Worm (Caenorhabditis elegans) whole organism, L3 larva: Measurements from ENCODE around the gene srbc-45.

ENCODE experiments used
- R02D3.7 ChIP-seq: fragments of 150-350 bp; optimal IDR thresholded peaks from 2 replicates; lab custom pipeline; 2014; ENCODE audit warnings: missing biosample characterization, missing genetic modification characterization
- ZK546.5 ChIP-seq: sonication (generic microtip); optimal IDR thresholded peaks from 2 replicates; lab custom pipeline; 2017; ENCODE audit warnings: missing biosample characterization, missing genetic modification characterization
- aly-2 ChIP-seq: fragments of 150-350 bp; optimal IDR thresholded peaks from 2 replicates; lab custom pipeline; 2014; ENCODE audit warnings: missing biosample characterization, missing genetic modification characterization
- ama-1 ChIP-seq: fragments of 150-350 bp; optimal IDR thresholded peaks from 2 replicates; lab custom pipeline; 2018
- ceh-16 ChIP-seq: sonication (generic microtip); optimal IDR thresholded peaks from 2 replicates; lab custom pipeline; 2017; ENCODE audit warnings: missing biosample characterization, missing genetic modification characterization
- ceh-82 ChIP-seq: fragments of 150-350 bp; optimal IDR thresholded peaks from 2 replicates; lab custom pipeline; 2014; ENCODE audit warnings: missing biosample characterization, missing genetic modification characterization
- daf-12 ChIP-seq: fragments of 150-350 bp; optimal IDR thresholded peaks from 2 replicates; lab custom pipeline; 2014; ENCODE audit warnings: missing biosample characterization, missing genetic modification reagents, missing genetic modification characterization
- egl-27 ChIP-seq: sonication (generic microtip); optimal IDR thresholded peaks from 4 replicates; lab custom pipeline; 2017; ENCODE audit warnings: missing biosample characterization, missing genetic modification reagents, missing genetic modification characterization
- egl-5 ChIP-seq: fragments of 150-350 bp; optimal IDR thresholded peaks from 2 replicates; lab custom pipeline; 2017; ENCODE audit warnings: missing biosample characterization, missing genetic modification reagents, missing genetic modification characterization, inconsistent platforms
- elt-1 ChIP-seq: fragments of 150-350 bp; optimal IDR thresholded peaks from 2 replicates; lab custom pipeline; 2014; ENCODE audit warnings: missing biosample characterization, missing genetic modification characterization
- elt-2 ChIP-seq: sonication (generic microtip); optimal IDR thresholded peaks from 2 replicates; lab custom pipeline; 2016; ENCODE audit warnings: missing genetic modification reagents, mild to moderate bottlenecking, missing genetic modification characterization, missing compliant biosample characterization
- fkh-10 ChIP-seq: sonication (generic microtip); optimal IDR thresholded peaks from 2 replicates; lab custom pipeline; 2017; ENCODE audit warnings: missing biosample characterization, missing genetic modification reagents, missing genetic modification characterization
- fos-1 ChIP-seq: fragments of 150-350 bp; optimal IDR thresholded peaks from 2 replicates; lab custom pipeline; 2014; ENCODE audit warnings: missing biosample characterization, missing genetic modification characterization
- hmg-11 ChIP-seq: sonication (generic microtip); optimal IDR thresholded peaks from 2 replicates; lab custom pipeline; 2016; ENCODE audit warnings: missing genetic modification characterization, missing compliant biosample characterization
- jun-1 ChIP-seq: fragments of 150-350 bp; optimal IDR thresholded peaks from 2 replicates; lab custom pipeline; 2014; ENCODE audit warnings: missing biosample characterization, missing genetic modification reagents, missing genetic modification characterization
- lin-15B ChIP-seq: fragments of 150-350 bp; optimal IDR thresholded peaks from 2 replicates; lab custom pipeline; 2014; ENCODE audit warnings: missing biosample characterization, missing genetic modification characterization
- lin-39 ChIP-seq: fragments of 150-350 bp; optimal IDR thresholded peaks from 2 replicates; lab custom pipeline; 2018; ENCODE audit warnings: missing biosample characterization, missing genetic modification reagents, missing genetic modification characterization
- mdl-1 ChIP-seq: fragments of 150-350 bp; optimal IDR thresholded peaks from 2 replicates; lab custom pipeline; 2014; ENCODE audit warnings: missing biosample characterization, missing genetic modification characterization
- mml-1 ChIP-seq: fragments of 150-350 bp; sonication (generic microtip); optimal IDR thresholded peaks from 3 replicates; lab custom pipeline; 2014; ENCODE audit warnings: missing biosample characterization, missing genetic modification characterization
- nfya-1 ChIP-seq: sonication (generic microtip); optimal IDR thresholded peaks from 2 replicates; lab custom pipeline; 2017; ENCODE audit warnings: missing genetic modification characterization, mild to moderate bottlenecking, missing compliant biosample characterization, antibody characterized with exemption, moderate library complexity; ENCODE audit not compliant: insufficient read depth
- nhr-11 ChIP-seq: fragments of 150-350 bp; optimal IDR thresholded peaks from 2 replicates; lab custom pipeline; 2014; ENCODE audit warnings: missing biosample characterization, missing genetic modification characterization
- nhr-12 ChIP-seq: fragments of 150-350 bp; optimal IDR thresholded peaks from 2 replicates; lab custom pipeline; 2014; ENCODE audit warnings: missing biosample characterization, missing genetic modification characterization
- nhr-23 ChIP-seq: fragments of 150-350 bp; optimal IDR thresholded peaks from 2 replicates; lab custom pipeline; 2014; ENCODE audit warnings: missing biosample characterization, missing genetic modification reagents, missing genetic modification characterization
- nhr-25 ChIP-seq: sonication (generic microtip); optimal IDR thresholded peaks from 2 replicates; lab custom pipeline; 2017; ENCODE audit warnings: missing biosample characterization, missing genetic modification characterization
- nhr-28 ChIP-seq: fragments of 150-350 bp; optimal IDR thresholded peaks from 2 replicates; lab custom pipeline; 2014; ENCODE audit warnings: missing biosample characterization, missing genetic modification characterization
- nhr-43 ChIP-seq: sonication (generic microtip); optimal IDR thresholded peaks from 2 replicates; lab custom pipeline; 2016; ENCODE audit warnings: mild to moderate bottlenecking, missing genetic modification characterization, missing compliant biosample characterization; ENCODE audit not compliant: poor library complexity, severe bottlenecking
- nhr-67 ChIP-seq: fragments of 150-350 bp; optimal IDR thresholded peaks from 2 replicates; lab custom pipeline; 2014; ENCODE audit warnings: missing biosample characterization, missing genetic modification characterization
- pha-4 ChIP-seq: fragments of 150-350 bp; optimal IDR thresholded peaks from 2 replicates; lab custom pipeline; 2014; ENCODE audit warnings: missing biosample characterization, missing genetic modification reagents, missing genetic modification characterization
- pqm-1 ChIP-seq: fragments of 150-350 bp; optimal IDR thresholded peaks from 2 replicates; lab custom pipeline; 2017; ENCODE audit warnings: missing biosample characterization, missing genetic modification characterization, inconsistent platforms
- sea-2 ChIP-seq: fragments of 150-350 bp; sonication (generic microtip); optimal IDR thresholded peaks from 4 replicates; lab custom pipeline; 2014; ENCODE audit warnings: missing biosample characterization, missing genetic modification reagents, missing genetic modification characterization
- skn-1 ChIP-seq: fragments of 150-350 bp; optimal IDR thresholded peaks from 2 replicates; lab custom pipeline; 2014; ENCODE audit warnings: missing biosample characterization, missing genetic modification characterization
- snpc-4 ChIP-seq: fragments of 150-350 bp; optimal IDR thresholded peaks from 2 replicates; lab custom pipeline; 2014; ENCODE audit warnings: missing biosample characterization, missing genetic modification characterization
- ztf-11 ChIP-seq: fragments of 150-350 bp; optimal IDR thresholded peaks from 2 replicates; lab custom pipeline; 2014; ENCODE audit warnings: missing biosample characterization, missing genetic modification characterization
- ztf-4 ChIP-seq: fragments of 150-350 bp; optimal IDR thresholded peaks from 2 replicates; lab custom pipeline; 2014; ENCODE audit warnings: missing biosample characterization, missing genetic modification characterization

Gene srbc-45

DNA sequence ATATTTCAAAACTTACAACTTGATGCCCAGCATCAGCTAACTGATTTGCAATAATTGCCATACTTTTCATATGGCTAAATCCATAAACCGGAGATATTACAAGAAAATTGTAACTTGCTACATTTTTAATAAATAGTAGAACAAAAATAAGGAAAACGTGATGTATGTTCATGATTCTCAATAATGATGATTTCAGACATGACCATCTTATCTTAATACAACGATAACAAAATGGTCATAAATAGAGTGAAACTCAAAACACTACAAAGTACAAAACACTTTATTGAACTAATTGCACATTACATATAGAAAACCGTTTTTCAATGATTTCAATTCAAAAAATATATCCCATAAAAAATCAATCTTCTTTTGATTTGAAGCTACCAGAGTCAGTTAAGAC, 10.6 kb upstream of the srbc-45 start, which contains the start of gene ugt-5:
Gene ugt-5, minus strand, starts transcription at position 214 of the 400 bp plus-strand sequence.
- TF ChIP-seq nhr-12 (tag; lab: Kevin White, UChicago) (no peak), skn-1 (peak; percentile 68), ztf-4 (tag; lab: Kevin White, UChicago) (no peak), elt-2 (peak; percentile 52), pqm-1 (tag; lab: Kevin White, UChicago) (peak; percentile 86)
- TF ChIP-seq, all 47 proteins: peak for 3

ce11 chrV:12795196-12795595, 8.2 kb upstream of the srbc-45 start, which contains the start of gene ugt-4:
Gene ugt-4, minus strand, starts transcription at chrV:12795336.
- TF ChIP-seq egl-27 (tag; lab: Kevin White, UChicago) (no peak), fos-1 (tag; lab: Kevin White, UChicago) (no peak), nfya-1 (tag; lab: Kevin White, UChicago) (no peak), R02D3.7 (no peak), ceh-82 (no peak), aly-2 (tag; lab: Kevin White, UChicago) (no peak), snpc-4 (tag; lab: Kevin White, UChicago) (no peak), pqm-1 (tag; lab: Kevin White, UChicago) (peak; percentile 85), jun-1 (peak; percentile 19), ZK546.5 (tag; lab: Kevin White, UChicago) (no peak), ama-1 (no peak), sea-2 (GFP tag; lab: Kevin White, UChicago) (no peak), elt-2 (peak; percentile 72), nhr-11 (tag; lab: Kevin White, UChicago) (no peak), nhr-43 (tag; lab: Kevin White, UChicago) (no peak), nhr-28 (no peak), pha-4 (peak; percentile 20), elt-1 (tag; lab: Kevin White, UChicago) (no peak), ceh-16 (no peak), lin-39 (tag; lab: Kevin White, UChicago) (no peak), ztf-4 (tag; lab: Kevin White, UChicago) (no peak), daf-12 (tag; lab: Kevin White, UChicago) (no peak), lin-15B (tag; lab: Kevin White, UChicago) (no peak), hmg-11 (tag; lab: Kevin White, UChicago) (no peak), fkh-10 (GFP tag; lab: Kevin White, UChicago) (no peak), nhr-25 (no peak), mml-1 (no peak), nhr-12 (tag; lab: Kevin White, UChicago) (no peak), egl-5 (no peak), ztf-11 (no peak)
- TF ChIP-seq, all 47 proteins: peak for 4

- TF ChIP-seq nhr-23 (tag; lab: Kevin White, UChicago) (no peak), pqm-1 (tag; lab: Kevin White, UChicago) (peak; percentile 75), elt-2 (peak; percentile 35)
Observed at ce11 chrV:12795927-12796326, 7.4 kb upstream of the srbc-45 start.

DNA sequence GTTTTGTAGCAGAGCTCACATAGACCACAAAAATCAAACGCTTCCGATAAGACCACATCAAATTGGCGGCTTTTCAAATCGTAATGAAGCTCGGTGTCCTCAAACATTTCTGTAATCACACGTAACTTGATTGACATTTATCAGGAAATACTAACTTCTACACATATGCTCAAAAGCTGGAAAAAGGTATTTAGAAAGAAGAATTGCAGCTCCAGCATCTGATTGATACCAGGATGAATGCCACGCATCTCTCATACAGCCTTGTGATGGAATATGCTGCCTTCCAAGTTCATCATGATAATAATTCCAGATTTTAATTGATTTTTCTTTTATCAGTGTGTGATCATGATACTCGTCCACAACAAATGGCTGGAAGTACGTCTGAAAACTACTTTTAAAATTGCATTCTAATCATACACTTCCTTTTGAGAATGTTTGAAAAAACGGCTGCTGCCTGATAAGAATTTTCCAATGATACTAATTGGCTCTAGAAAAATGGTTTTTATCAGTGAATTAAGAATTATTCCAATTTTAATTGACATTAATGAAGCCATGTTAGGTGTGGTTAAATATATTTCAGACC, 6.4 kb upstream of the srbc-45 start:
- TF ChIP-seq nhr-28 (no peak), elt-2 (peak; percentile 76), nhr-11 (tag; lab: Kevin White, UChicago) (no peak)

DNA sequence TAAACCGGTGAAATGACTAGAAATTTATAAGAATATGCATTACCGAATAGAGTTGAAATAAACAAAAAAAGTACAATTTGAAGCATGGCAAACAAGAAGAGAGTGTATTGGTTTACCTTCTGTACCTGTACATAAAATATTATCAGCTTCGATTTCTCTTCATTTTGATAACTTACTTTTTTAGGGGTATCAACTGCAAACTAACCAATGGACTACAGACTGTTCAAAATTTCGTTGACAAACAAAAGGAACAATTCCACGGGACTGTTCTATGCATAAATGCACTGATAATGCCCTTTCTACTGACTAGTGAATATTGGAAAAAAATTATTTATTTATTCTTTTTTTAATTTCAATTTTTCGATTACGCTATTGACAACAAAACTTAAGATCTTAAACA, 5.4 kb upstream of the srbc-45 start, which contains the start of gene ugt-6:
Gene ugt-6, minus strand, starts transcription at position 233 of the 400 bp plus-strand sequence.
- TF ChIP-seq R02D3.7 (no peak), pqm-1 (tag; lab: Kevin White, UChicago) (peak; percentile 9), nhr-67 (tag; lab: Kevin White, UChicago) (no peak), mdl-1 (tag; lab: Kevin White, UChicago) (no peak), elt-2 (peak; percentile 22), lin-15B (tag; lab: Kevin White, UChicago) (no peak)
